Worm (Caenorhabditis elegans) whole organism, young adult: ENCODE data around the gene F58G11.4.

ENCODE experiments used
- B0019.2 ChIP-seq: fragments of 200-800 bp; sonication (Bioruptor generic); conservative IDR thresholded peaks from 2 replicates; pipeline ENCODE4 v1.3.6; 2022; ENCODE audit warnings: missing genetic modification reagents, missing genetic modification characterization, missing compliant biosample characterization
- B0035.1 ChIP-seq: sonication (generic microtip); optimal IDR thresholded peaks from 2 replicates; lab custom pipeline; 2016; ENCODE audit warnings: missing genetic modification characterization, mild to moderate bottlenecking, missing compliant biosample characterization, missing genotype, missing genetic modification reagents
- B0336.3 ChIP-seq: fragments of 200-800 bp; sonication (Bioruptor generic); IDR thresholded peaks from 2 replicates; pipeline ENCODE4 v1.3.6; 2022; ENCODE audit warnings: missing genetic modification characterization, missing compliant biosample characterization
- C06A6.2 ChIP-seq: fragments of 200-800 bp; sonication (Bioruptor generic); conservative IDR thresholded peaks from 2 replicates; pipeline ENCODE4 v1.3.6; 2022; ENCODE audit warnings: missing genetic modification characterization, missing compliant biosample characterization
- F23B12.7 ChIP-seq: sonication (generic microtip); optimal IDR thresholded peaks from 2 replicates; lab custom pipeline; 2017; ENCODE audit warnings: missing genetic modification characterization, mild to moderate bottlenecking, missing compliant biosample characterization, antibody characterized with exemption, moderate library complexity; ENCODE audit not compliant: insufficient read depth
- F33H1.4 ChIP-seq: fragments of 200-800 bp; sonication (Bioruptor generic); IDR thresholded peaks from 2 replicates; pipeline ENCODE4 v1.3.6; 2022; ENCODE audit warnings: missing genetic modification reagents, missing genetic modification characterization, missing compliant biosample characterization
- F39B2.1 ChIP-seq: fragments of 200-800 bp; sonication (Bioruptor generic); IDR thresholded peaks from 2 replicates; pipeline ENCODE4 v1.3.6; 2022; ENCODE audit warnings: missing genetic modification reagents, missing genetic modification characterization, missing compliant biosample characterization
- K11D2.4 ChIP-seq: fragments of 200-800 bp; sonication (Bioruptor generic); IDR thresholded peaks from 2 replicates; pipeline ENCODE4 v1.3.6; 2022; ENCODE audit warnings: missing genetic modification reagents, missing genetic modification characterization, missing compliant biosample characterization
- Y67H2A.10 ChIP-seq: fragments of 200-800 bp; sonication (Bioruptor generic); conservative IDR thresholded peaks from 2 replicates; pipeline ENCODE4 v1.3.6; 2022; ENCODE audit warnings: missing genetic modification reagents, missing genetic modification characterization, missing compliant biosample characterization
- Y95B8A.8 ChIP-seq: fragments of 200-800 bp; sonication (Bioruptor generic); IDR thresholded peaks from 2 replicates; pipeline ENCODE4 v1.3.6; 2022; ENCODE audit warnings: missing genetic modification reagents, missing genetic modification characterization, missing compliant biosample characterization
- atf-7 ChIP-seq: sonication (generic microtip); optimal IDR thresholded peaks from 2 replicates; lab custom pipeline; 2017; ENCODE audit warnings: mild to moderate bottlenecking, missing genetic modification characterization, missing compliant biosample characterization
- cebp-1 ChIP-seq, 2 experiments: fragments of 200-800 bp in 1 of 2; sonication (Bioruptor generic) in 1 of 2; sonication (generic microtip) in 1 of 2; IDR thresholded peaks in 1 of 2; optimal IDR thresholded peaks in 1 of 2; 2 replicates each; pipeline versions ENCODE4 v1.3.6 to Lab custom; 2017 to 2022; ENCODE audit warnings: missing compliant biosample characterization in 2 of 2, missing genetic modification characterization in 2 of 2, mild to moderate bottlenecking in 1 of 2, missing genetic modification reagents in 1 of 2, moderate library complexity in 1 of 2
- chd-7 ChIP-seq: sonication (generic microtip); optimal IDR thresholded peaks from 2 replicates; lab custom pipeline; 2016; ENCODE audit warnings: mild to moderate bottlenecking, missing genetic modification characterization, moderate library complexity, missing compliant biosample characterization
- ets-4 ChIP-seq: fragments of 200-800 bp; sonication (Bioruptor generic); optimal IDR thresholded peaks from 2 replicates; lab custom pipeline; 2018; ENCODE audit warnings: mild to moderate bottlenecking, missing genetic modification characterization, missing compliant biosample characterization
- gei-17 ChIP-seq: fragments of 200-800 bp; sonication (Bioruptor generic); optimal IDR thresholded peaks from 2 replicates; lab custom pipeline; 2018; ENCODE audit warnings: mild to moderate bottlenecking, missing genetic modification characterization, missing compliant biosample characterization
- hmg-1.2 ChIP-seq: fragments of 200-800 bp; sonication (Bioruptor generic); IDR thresholded peaks from 2 replicates; pipeline ENCODE4 v1.3.6; 2022; ENCODE audit warnings: missing genetic modification reagents, missing genetic modification characterization, missing compliant biosample characterization
- hsf-1 ChIP-seq: fragments of 200-800 bp; sonication (Bioruptor generic); IDR thresholded peaks from 2 replicates; pipeline ENCODE4 v1.3.6; 2022; ENCODE audit warnings: missing genetic modification reagents, missing genetic modification characterization, missing compliant biosample characterization
- lag-1 ChIP-seq: fragments of 200-800 bp; sonication (Bioruptor generic); IDR thresholded peaks from 2 replicates; pipeline ENCODE4 v1.3.6; 2022; ENCODE audit warnings: missing genetic modification reagents, missing genetic modification characterization, missing compliant biosample characterization
- let-526 ChIP-seq: fragments of 200-800 bp; sonication (Bioruptor generic); IDR thresholded peaks from 2 replicates; pipeline ENCODE4 v1.3.6; 2022; ENCODE audit warnings: missing genetic modification reagents, missing genetic modification characterization, missing compliant biosample characterization
- lin-26 ChIP-seq: fragments of 200-800 bp; sonication (Bioruptor generic); IDR thresholded peaks from 2 replicates; pipeline ENCODE4 v1.3.6; 2022; ENCODE audit warnings: missing genetic modification reagents, missing genetic modification characterization, missing compliant biosample characterization
- lin-35 ChIP-seq, 3 experiments: fragments of 150-350 bp in 2 of 3; sonication (generic microtip) in 1 of 3; optimal IDR thresholded peaks; 2 replicates each; lab custom pipeline; 2014 to 2018; ENCODE audit warnings: missing biosample characterization in 3 of 3, missing genetic modification characterization in 3 of 3, missing genetic modification reagents in 3 of 3
- lin-40 ChIP-seq: sonication (generic microtip); optimal IDR thresholded peaks from 2 replicates; lab custom pipeline; 2016; ENCODE audit warnings: missing genetic modification characterization, mild to moderate bottlenecking, missing compliant biosample characterization, missing genotype, missing genetic modification reagents
- lin-54 ChIP-seq: fragments of 200-800 bp; sonication (Bioruptor generic); optimal IDR thresholded peaks from 2 replicates; lab custom pipeline; 2018; ENCODE audit warnings: mild to moderate bottlenecking, missing genetic modification characterization, missing compliant biosample characterization
- madf-10 ChIP-seq: sonication (generic microtip); optimal IDR thresholded peaks from 2 replicates; lab custom pipeline; 2016; ENCODE audit warnings: mild to moderate bottlenecking, missing genetic modification characterization, missing compliant biosample characterization
- madf-6 ChIP-seq: fragments of 200-800 bp; sonication (Bioruptor generic); IDR thresholded peaks from 2 replicates; pipeline ENCODE4 v1.3.6; 2022; ENCODE audit warnings: missing genetic modification reagents, missing genetic modification characterization, missing compliant biosample characterization
- mcd-1 ChIP-seq: fragments of 200-800 bp; sonication (Bioruptor generic); IDR thresholded peaks from 2 replicates; pipeline ENCODE4 v1.3.6; 2022; ENCODE audit warnings: missing genetic modification reagents, missing genetic modification characterization, missing compliant biosample characterization
- mxl-1 ChIP-seq: sonication (generic microtip); optimal IDR thresholded peaks from 2 replicates; lab custom pipeline; 2016; ENCODE audit warnings: missing genetic modification characterization, missing compliant biosample characterization
- nfyb-1 ChIP-seq: fragments of 200-800 bp; sonication (Bioruptor generic); IDR thresholded peaks from 2 replicates; pipeline ENCODE4 v1.3.6; 2022; ENCODE audit warnings: missing genetic modification reagents, missing genetic modification characterization, missing compliant biosample characterization
- nhr-80 ChIP-seq: sonication (generic microtip); optimal IDR thresholded peaks from 2 replicates; lab custom pipeline; 2016; ENCODE audit warnings: missing genetic modification characterization, missing compliant biosample characterization
- nhr-90 ChIP-seq: sonication (generic microtip); optimal IDR thresholded peaks from 2 replicates; lab custom pipeline; 2016; ENCODE audit warnings: missing genotype, mild to moderate bottlenecking, missing genetic modification characterization, missing compliant biosample characterization
- pbrm-1 ChIP-seq: fragments of 200-800 bp; sonication (Bioruptor generic); IDR thresholded peaks from 2 replicates; pipeline ENCODE4 v1.3.6; 2022; ENCODE audit warnings: missing genetic modification reagents, missing genetic modification characterization, missing compliant biosample characterization
- pha-4 ChIP-seq: fragments of 150-350 bp; sonication (generic microtip); optimal IDR thresholded peaks from 2 replicates; lab custom pipeline; 2014; ENCODE audit warnings: missing biosample characterization, missing genetic modification reagents, missing genetic modification characterization
- rcor-1 ChIP-seq: fragments of 200-800 bp; sonication (Bioruptor generic); IDR thresholded peaks from 2 replicates; pipeline ENCODE4 v1.3.6; 2022; ENCODE audit warnings: missing genetic modification reagents, missing genetic modification characterization, missing compliant biosample characterization
- sea-2 ChIP-seq: fragments of 200-800 bp; sonication (Bioruptor generic); IDR thresholded peaks from 2 replicates; pipeline ENCODE4 v1.3.6; 2022; ENCODE audit warnings: missing genetic modification characterization, missing compliant biosample characterization
- snpc-3.4 ChIP-seq: sonication (generic microtip); optimal IDR thresholded peaks from 2 replicates; lab custom pipeline; 2017; ENCODE audit warnings: missing genetic modification characterization, mild to moderate bottlenecking, missing compliant biosample characterization, antibody characterized with exemption, moderate library complexity, missing genotype, missing genetic modification reagents
- snpc-4 ChIP-seq, 5 experiments: fragments of 150-350 bp in 1 of 5; sonication (generic microtip) in 4 of 5; optimal IDR thresholded peaks; 2 replicates each; lab custom pipeline; 2014 to 2018; ENCODE audit warnings: missing genetic modification characterization in 5 of 5, missing biosample characterization in 3 of 5, antibody characterized with exemption in 2 of 5, mild to moderate bottlenecking in 2 of 5, missing compliant biosample characterization in 2 of 5, missing genotype in 2 of 5, moderate library complexity in 2 of 5, missing genetic modification reagents in 1 of 5
- somi-1 ChIP-seq: fragments of 200-800 bp; sonication (Bioruptor generic); optimal IDR thresholded peaks from 2 replicates; lab custom pipeline; 2018; ENCODE audit warnings: mild to moderate bottlenecking, missing genetic modification characterization, missing compliant biosample characterization
- tbp1 ChIP-seq: fragments of 200-800 bp; sonication (Bioruptor generic); optimal IDR thresholded peaks from 2 replicates; lab custom pipeline; 2018; ENCODE audit warnings: mild to moderate bottlenecking, missing genetic modification characterization, missing compliant biosample characterization
- tlf-1 ChIP-seq: fragments of 200-800 bp; sonication (Bioruptor generic); optimal IDR thresholded peaks from 2 replicates; lab custom pipeline; 2018; ENCODE audit warnings: mild to moderate bottlenecking, missing genetic modification characterization, missing compliant biosample characterization
- unc-62 ChIP-seq: fragments of 150-350 bp; optimal IDR thresholded peaks from 2 replicates; lab custom pipeline; 2014; ENCODE audit warnings: missing biosample characterization, missing genetic modification reagents, missing genetic modification characterization
- ztf-22 ChIP-seq: fragments of 200-800 bp; sonication (Bioruptor generic); optimal IDR thresholded peaks from 2 replicates; lab custom pipeline; 2018; ENCODE audit warnings: mild to moderate bottlenecking, missing genetic modification characterization, moderate library complexity, missing compliant biosample characterization
- ztf-26 ChIP-seq: sonication (generic microtip); optimal IDR thresholded peaks from 2 replicates; lab custom pipeline; 2017; ENCODE audit warnings: missing genetic modification characterization, missing compliant biosample characterization

Gene F58G11.4

DNA sequence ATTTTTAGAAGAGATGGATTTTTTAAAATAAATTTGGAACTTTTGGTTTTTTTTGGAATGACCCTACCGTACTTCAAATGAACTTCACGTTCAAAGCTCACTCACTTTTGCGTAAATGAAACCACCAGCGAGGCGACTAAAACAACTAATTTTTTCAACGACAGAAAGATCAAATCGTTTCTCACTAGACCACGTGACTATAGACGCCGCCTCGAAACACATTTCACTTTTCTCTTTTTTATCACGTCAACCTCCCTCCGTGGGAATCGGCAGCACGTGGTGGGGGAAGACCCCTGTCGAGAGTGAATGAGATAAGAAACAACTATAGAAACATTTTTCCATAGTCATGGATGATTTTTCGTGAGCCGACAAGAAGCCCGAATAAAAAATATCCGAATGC is 15.1 kb upstream of the F58G11.4 start:
- peak; percentile 91 for TF ChIP-seq somi-1 (GFP tag; lab: Kevin White, UChicago)
- 0 out of 2 replicates have a peak, but pooled peaks have one; percentile 21 for TF ChIP-seq Y95B8A.8
- peak; percentile 49 for TF ChIP-seq tbp1 (GFP tag; lab: Kevin White, UChicago)
- TF ChIP-seq sea-2 (GFP tag; lab: Robert Waterston, UW) = no peak
- peak; percentile 77 for TF ChIP-seq chd-7 (tag; lab: Kevin White, UChicago)
- TF ChIP-seq tlf-1 (GFP tag; lab: Kevin White, UChicago) = peak; percentile 64
- TF ChIP-seq ztf-26 (tag; lab: Kevin White, UChicago) = peak; percentile 62
- peak; percentile 14; the same call in 1 of the 2 replicates for TF ChIP-seq rcor-1 (GFP tag; lab: Robert Waterston, UW)
- 0 out of 2 replicates have a peak, but pooled peaks have one; percentile 55 for TF ChIP-seq pbrm-1 (GFP tag; lab: Robert Waterston, UW)
- no peak for TF ChIP-seq F33H1.4 (GFP tag; lab: Robert Waterston, UW)
- TF ChIP-seq ets-4 (GFP tag; lab: Kevin White, UChicago) = no peak
- TF ChIP-seq lin-40 = peak; percentile 44
- TF ChIP-seq snpc-4 (GFP tag; optimal IDR thresholded peaks at IDR 0.05; lab: Kevin White, UChicago) = no peak
- peak in 1 of 4 experiments; percentile 20 for TF ChIP-seq snpc-4 (tag; optimal IDR thresholded peaks at IDR 0.05; lab: Kevin White, UChicago)
- peak; percentile 62 for TF ChIP-seq atf-7
- no peak for TF ChIP-seq C06A6.2 (GFP tag; lab: Robert Waterston, UW)
- peak; percentile 28; the same call in 1 of the 2 replicates for TF ChIP-seq hmg-1.2
- TF ChIP-seq nfyb-1 = peak; percentile 55; the same call in 1 of the 2 replicates
- TF ChIP-seq unc-62 (GFP tag; lab: Kevin White, UChicago) = peak; percentile 58
- TF ChIP-seq madf-10 (tag; lab: Kevin White, UChicago) = peak; percentile 57
- peak in 1 of 3 experiments; percentile 33 for TF ChIP-seq lin-35 (GFP tag; optimal IDR thresholded peaks at IDR 0.05; lab: Kevin White, UChicago)
- peak; percentile 44 for TF ChIP-seq lin-54 (GFP tag; lab: Kevin White, UChicago)
- peak; percentile 8; the same call in 1 of the 2 replicates for TF ChIP-seq cebp-1 (GFP tag; IDR thresholded peaks at IDR 0.05; lab: Robert Waterston, UW)
- TF ChIP-seq cebp-1 (tag; optimal IDR thresholded peaks at IDR 0.05; lab: Kevin White, UChicago) = peak; percentile 71
- TF ChIP-seq ztf-22 = peak; percentile 44
- peak; percentile 29; the same call in 1 of the 2 replicates for TF ChIP-seq B0336.3 (GFP tag; lab: Robert Waterston, UW)
- peak; percentile 70 for TF ChIP-seq pha-4 (tag; lab: Kevin White, UChicago)
- TF ChIP-seq let-526 (GFP tag; lab: Robert Waterston, UW) = peak; percentile 42; the same call in 1 of the 2 replicates
- TF ChIP-seq F39B2.1 (GFP tag; lab: Robert Waterston, UW) = no peak
- peak; percentile 70; the same call in 1 of the 2 replicates for TF ChIP-seq lag-1 (GFP tag; lab: Robert Waterston, UW)
- TF ChIP-seq Y67H2A.10 (GFP tag; lab: Robert Waterston, UW) = no peak
- peak; percentile 40 for TF ChIP-seq lin-26 (GFP tag; lab: Robert Waterston, UW)
- peak; percentile 5 for TF ChIP-seq gei-17 (GFP tag; lab: Kevin White, UChicago)
- peak; percentile 15; the same call in 1 of the 2 replicates for TF ChIP-seq mcd-1
- TF ChIP-seq snpc-3.4 (tag; lab: Kevin White, UChicago) = peak; percentile 7
- peak; percentile 73 for TF ChIP-seq nhr-80 (tag; lab: Kevin White, UChicago)
- 0 out of 2 replicates have a peak, but pooled peaks have one; percentile 4 for TF ChIP-seq hsf-1 (GFP tag; lab: Robert Waterston, UW)
- no peak for TF ChIP-seq mxl-1 (tag; lab: Kevin White, UChicago)
- TF ChIP-seq K11D2.4 (GFP tag; lab: Robert Waterston, UW) = peak; percentile 66; the same call in 1 of the 2 replicates
- TF ChIP-seq nhr-90 = peak; percentile 35
- no peak for TF ChIP-seq B0035.1
- TF ChIP-seq B0019.2 = no peak
- TF ChIP-seq F23B12.7 (tag; lab: Kevin White, UChicago) = peak; percentile 51
- TF ChIP-seq madf-6 (GFP tag; lab: Robert Waterston, UW) = 0 out of 2 replicates have a peak, but pooled peaks have one; percentile 16
